Worm (Caenorhabditis elegans) whole organism, L3 larva: ENCODE measurements around the gene F46C5.10.

Experiments
- elt-3 ChIP-seq, 3 experiments: fragments of 150-350 bp in 1 of 3; sonication (generic microtip) in 2 of 3; optimal IDR thresholded peaks; 2 replicates in 2 of 3; 4 replicates in 1 of 3; lab custom pipeline; 2014 to 2017; ENCODE audit warnings: missing biosample characterization in 3 of 3, missing genetic modification characterization in 3 of 3
- eor-1 ChIP-seq, 2 experiments: fragments of 150-350 bp; optimal IDR thresholded peaks; 2 replicates each; lab custom pipeline; 2014 to 2018; ENCODE audit warnings: missing biosample characterization in 2 of 2, missing genetic modification characterization in 2 of 2
- nhr-12 ChIP-seq: fragments of 150-350 bp; optimal IDR thresholded peaks from 2 replicates; lab custom pipeline; 2014; ENCODE audit warnings: missing biosample characterization, missing genetic modification characterization
- nhr-237 ChIP-seq: fragments of 150-350 bp; optimal IDR thresholded peaks from 2 replicates; lab custom pipeline; 2014; ENCODE audit warnings: missing biosample characterization, missing genetic modification characterization
- nhr-76 ChIP-seq: fragments of 150-350 bp; sonication (generic microtip); optimal IDR thresholded peaks from 5 replicates; lab custom pipeline; 2014; ENCODE audit warnings: missing biosample characterization, missing genetic modification characterization
- nhr-77 ChIP-seq: fragments of 150-350 bp; optimal IDR thresholded peaks from 2 replicates; lab custom pipeline; 2014; ENCODE audit warnings: missing biosample characterization, missing genetic modification characterization
- pha-4 ChIP-seq: fragments of 150-350 bp; optimal IDR thresholded peaks from 2 replicates; lab custom pipeline; 2014; ENCODE audit warnings: missing biosample characterization, missing genetic modification reagents, missing genetic modification characterization
- snpc-4 ChIP-seq: fragments of 150-350 bp; optimal IDR thresholded peaks from 2 replicates; lab custom pipeline; 2014; ENCODE audit warnings: missing biosample characterization, missing genetic modification characterization
- unc-62 ChIP-seq: fragments of 150-350 bp; sonication (generic microtip); optimal IDR thresholded peaks from 4 replicates; lab custom pipeline; 2014; ENCODE audit warnings: missing biosample characterization, missing genetic modification reagents, missing genetic modification characterization

DNA sequence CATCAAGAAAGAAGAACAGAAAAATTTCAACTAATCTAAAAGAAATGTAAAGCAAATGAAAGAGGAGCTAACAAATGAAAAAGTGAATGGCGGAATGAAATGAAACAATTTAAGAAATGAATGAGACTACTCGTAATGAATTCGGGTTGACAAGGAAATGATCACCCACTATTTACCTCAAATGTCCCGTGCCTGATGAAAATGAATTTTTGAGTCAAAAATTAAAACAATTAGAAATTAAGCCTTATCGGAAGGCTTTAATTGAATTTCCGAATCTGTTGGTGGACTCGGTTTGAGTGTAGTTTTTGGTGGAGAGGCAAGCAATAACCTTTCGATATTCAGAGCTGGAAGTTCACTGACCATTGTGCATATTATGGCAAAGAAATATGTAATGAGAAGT, 30.2 kb upstream of the F46C5.10 start:
- TF ChIP-seq nhr-76 (tag; lab: Kevin White, UChicago) (no peak), pha-4 (tag; lab: Kevin White, UChicago) (no peak), nhr-77 (no peak), elt-3 (tag; optimal IDR thresholded peaks at IDR 0.05; lab: Kevin White, UChicago) (no peak), snpc-4 (tag; lab: Kevin White, UChicago) (no peak), nhr-237 (no peak), nhr-12 (no peak), eor-1 (tag; optimal IDR thresholded peaks at IDR 0.05; lab: Kevin White, UChicago) (no peak), unc-62 (GFP tag; lab: Kevin White, UChicago) (no peak)
